Worm (Caenorhabditis elegans) whole organism, mixed stage, embryonic: ENCODE measurements around the gene sam-10.

ENCODE experiments used
- blmp-1 ChIP-seq: fragments of 150-350 bp; optimal IDR thresholded peaks from 2 replicates; lab custom pipeline; 2014; ENCODE audit warnings: missing biosample characterization, missing genetic modification characterization
- tbx-8 ChIP-seq: fragments of 200-800 bp; sonication (Bioruptor generic); optimal IDR thresholded peaks from 2 replicates; lab custom pipeline; 2018; ENCODE audit warnings: mild to moderate bottlenecking, missing genetic modification characterization, moderate library complexity, missing compliant biosample characterization

DNA sequence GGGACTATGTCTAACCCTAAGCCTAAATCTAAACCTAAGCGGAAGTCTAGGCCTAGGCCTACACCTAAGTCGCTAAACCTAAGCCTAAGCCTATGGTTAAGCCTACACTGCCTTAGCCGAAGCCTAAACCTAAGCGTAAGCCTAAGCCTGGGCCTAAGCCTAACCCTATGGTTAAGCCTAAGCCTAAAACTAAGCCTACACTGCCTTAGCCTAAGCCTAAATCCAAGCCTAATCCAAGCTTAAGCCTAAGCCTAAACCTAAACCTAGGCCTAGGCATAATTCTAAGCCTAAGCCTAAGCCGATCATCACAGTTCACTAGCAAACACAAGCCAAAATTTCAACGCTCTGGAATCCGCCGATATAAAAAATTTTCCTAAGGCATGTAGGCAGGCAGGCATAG lies 11.0 kb upstream of the sam-10 start:
- TF ChIP-seq blmp-1 (tag; lab: Kevin White, UChicago) (no peak), tbx-8 (no peak)
